Worm (Caenorhabditis elegans): ENCODE measurements around the gene znfx-1.

ce11 chrII:9250422-9250821 lies 37.0 kb downstream of the znfx-1 start, which contains the start of gene T26C5.4:
- TF ChIP-seq zag-1 (tag; optimal IDR thresholded peaks at IDR 0.05), result no peak
- no peak for TF ChIP-seq ceh-82 (tag; optimal IDR thresholded peaks at IDR 0.05)
- TF ChIP-seq lin-39 (tag; optimal IDR thresholded peaks at IDR 0.05), result no peak
- no peak for TF ChIP-seq aly-2 (tag; optimal IDR thresholded peaks at IDR 0.05)
- TF ChIP-seq lin-13 (GFP tag; optimal IDR thresholded peaks at IDR 0.05), result no peak
- TF ChIP-seq elt-3 (tag; optimal IDR thresholded peaks at IDR 0.05), result no peak
- TF ChIP-seq ZK546.5 (tag; optimal IDR thresholded peaks at IDR 0.05), result no peak
- no peak for TF ChIP-seq ama-1 (optimal IDR thresholded peaks at IDR 0.05)
- no peak for TF ChIP-seq nhr-129 (tag; optimal IDR thresholded peaks at IDR 0.05)
- TF ChIP-seq ztf-4 (tag; optimal IDR thresholded peaks at IDR 0.05), result no peak
